Worm (Caenorhabditis elegans) whole organism, late embryonic: ENCODE results near the gene VY10G11R.1.

Experiments used
- ama-1 ChIP-seq: fragments of 150-350 bp; optimal IDR thresholded peaks from 2 replicates; lab custom pipeline; 2014
- pha-4 ChIP-seq: fragments of 150-350 bp; optimal IDR thresholded peaks from 2 replicates; lab custom pipeline; 2018; ENCODE audit warnings: missing biosample characterization, missing genetic modification reagents, missing genetic modification characterization
- tbx-2 ChIP-seq: sonication (generic microtip); optimal IDR thresholded peaks from 2 replicates; lab custom pipeline; 2016; ENCODE audit warnings: missing genetic modification characterization, missing compliant biosample characterization
- unc-86 ChIP-seq: sonication (generic microtip); optimal IDR thresholded peaks from 2 replicates; lab custom pipeline; 2016; ENCODE audit warnings: missing genetic modification characterization, missing compliant biosample characterization

ce11 chrIV:16501855-16502254 lies 31.1 kb upstream of the VY10G11R.1 start:
- TF ChIP-seq unc-86 (tag; lab: Kevin White, UChicago) (no peak), tbx-2 (no peak), ama-1 (lab: Kevin White, UChicago) (no peak), pha-4 (tag; lab: Kevin White, UChicago) (no peak)
